Fruit fly (Drosophila melanogaster) Kc167 (cell line): ENCODE results near the gene CG5245.

Source experiments
- Myc ChIP-seq: fragments of >200 bp; optimal IDR thresholded peaks from 2 replicates; lab custom pipeline; 2017; ENCODE audit warnings: missing external identifiers
- psq ChIP-seq: fragments of >200 bp; optimal IDR thresholded peaks from 2 replicates; lab custom pipeline; 2017; ENCODE audit warnings: missing external identifiers

dm6 chr3R:12459879-12460522 is 30.6 kb downstream of the CG5245 start, which contains the start of the genes CG5961 and Polr3C:
- TF ChIP-seq psq (lab: Kevin White, UChicago): peak; percentile 69
- TF ChIP-seq Myc (lab: Kevin White, UChicago): no peak
